Worm (Caenorhabditis elegans) whole organism, mixed stage, embryonic: Measurements from ENCODE around the gene Y67D8C.2.
A peak's percentile ranks its signal among the peaks of the same experiment; 100 is the strongest.

Experiments
- M03D4.4 ChIP-seq: sonication (generic microtip); optimal IDR thresholded peaks from 2 replicates; lab custom pipeline; 2017; ENCODE audit warnings: mild to moderate bottlenecking, missing genetic modification characterization, missing compliant biosample characterization
- bed-3 ChIP-seq: fragments of 200-800 bp; sonication (Bioruptor generic); optimal IDR thresholded peaks from 3 replicates; lab custom pipeline; 2018; ENCODE audit warnings: mild to moderate bottlenecking, missing genetic modification characterization, moderate library complexity, missing compliant biosample characterization
- blmp-1 ChIP-seq: fragments of 150-350 bp; optimal IDR thresholded peaks from 2 replicates; lab custom pipeline; 2014; ENCODE audit warnings: missing biosample characterization, missing genetic modification characterization
- ceh-39 ChIP-seq: fragments of 150-350 bp; optimal IDR thresholded peaks from 2 replicates; lab custom pipeline; 2014; ENCODE audit warnings: missing biosample characterization, missing genetic modification characterization
- ceh-43 ChIP-seq: fragments of 200-800 bp; sonication (Bioruptor generic); optimal IDR thresholded peaks from 2 replicates; lab custom pipeline; 2018; ENCODE audit warnings: mild to moderate bottlenecking, missing genetic modification characterization, moderate library complexity, missing compliant biosample characterization
- ceh-83 ChIP-seq: fragments of 200-800 bp; sonication (Bioruptor generic); optimal IDR thresholded peaks from 2 replicates; lab custom pipeline; 2018; ENCODE audit warnings: mild to moderate bottlenecking, missing genetic modification characterization, missing compliant biosample characterization
- ces-1 ChIP-seq: fragments of 150-350 bp; optimal IDR thresholded peaks from 2 replicates; lab custom pipeline; 2014; ENCODE audit warnings: missing biosample characterization, missing genetic modification reagents, missing genetic modification characterization
- cnd-1 ChIP-seq: fragments of 200-800 bp; sonication (Bioruptor generic); optimal IDR thresholded peaks from 2 replicates; lab custom pipeline; 2018; ENCODE audit warnings: mild to moderate bottlenecking, missing genetic modification characterization, missing compliant biosample characterization
- drap-1 ChIP-seq: fragments of 200-800 bp; sonication (Bioruptor generic); optimal IDR thresholded peaks from 3 replicates; lab custom pipeline; 2018; ENCODE audit warnings: mild to moderate bottlenecking, missing genetic modification characterization, missing compliant biosample characterization
- elt-1 ChIP-seq: sonication (generic microtip); optimal IDR thresholded peaks from 2 replicates; lab custom pipeline; 2017; ENCODE audit warnings: missing genetic modification characterization, mild to moderate bottlenecking, missing compliant biosample characterization, antibody characterized with exemption, moderate library complexity, borderline replicate concordance; ENCODE audit not compliant: insufficient read depth
- flh-1 ChIP-seq: fragments of 200-800 bp; sonication (Bioruptor generic); optimal IDR thresholded peaks from 2 replicates; lab custom pipeline; 2018; ENCODE audit warnings: mild to moderate bottlenecking, missing genetic modification characterization, moderate library complexity, missing compliant biosample characterization
- ham-2 ChIP-seq: fragments of 200-800 bp; sonication (Bioruptor generic); optimal IDR thresholded peaks from 2 replicates; lab custom pipeline; 2018; ENCODE audit warnings: mild to moderate bottlenecking, missing genetic modification characterization, missing compliant biosample characterization
- hlh-1 ChIP-seq: fragments of 150-350 bp; optimal IDR thresholded peaks from 2 replicates; lab custom pipeline; 2014; ENCODE audit warnings: missing biosample characterization, missing genetic modification reagents, missing genetic modification characterization
- lin-13 ChIP-seq: fragments of 150-350 bp; optimal IDR thresholded peaks from 2 replicates; lab custom pipeline; 2014; ENCODE audit warnings: missing biosample characterization, missing genetic modification characterization
- lin-32 ChIP-seq: fragments of 200-800 bp; sonication (Bioruptor generic); optimal IDR thresholded peaks from 2 replicates; lab custom pipeline; 2018; ENCODE audit warnings: mild to moderate bottlenecking, missing genetic modification characterization, missing compliant biosample characterization
- lsy-2 ChIP-seq: fragments of 150-350 bp; optimal IDR thresholded peaks from 2 replicates; lab custom pipeline; 2014; ENCODE audit warnings: missing biosample characterization, missing genetic modification characterization
- mab-5 ChIP-seq: fragments of 150-350 bp; optimal IDR thresholded peaks from 2 replicates; lab custom pipeline; 2014; ENCODE audit warnings: missing biosample characterization, missing genetic modification characterization
- mep-1 ChIP-seq: fragments of 150-350 bp; optimal IDR thresholded peaks from 2 replicates; lab custom pipeline; 2017; ENCODE audit warnings: missing biosample characterization, missing genetic modification reagents, missing genetic modification characterization, inconsistent platforms
- mls-2 ChIP-seq: sonication (generic microtip); optimal IDR thresholded peaks from 2 replicates; lab custom pipeline; 2016; ENCODE audit warnings: mild to moderate bottlenecking, missing genetic modification characterization, moderate library complexity, missing compliant biosample characterization
- nhr-28 ChIP-seq: fragments of 150-350 bp; optimal IDR thresholded peaks from 2 replicates; lab custom pipeline; 2014; ENCODE audit warnings: missing biosample characterization, missing genetic modification characterization
- nhr-76 ChIP-seq: sonication (generic microtip); optimal IDR thresholded peaks from 2 replicates; lab custom pipeline; 2017; ENCODE audit warnings: missing biosample characterization, missing genetic modification characterization
- pha-4 ChIP-seq: fragments of 150-350 bp; optimal IDR thresholded peaks from 2 replicates; lab custom pipeline; 2018; ENCODE audit warnings: missing biosample characterization, missing genetic modification reagents, missing genetic modification characterization
- sem-2 ChIP-seq: fragments of 200-800 bp; sonication (Bioruptor generic); optimal IDR thresholded peaks from 2 replicates; lab custom pipeline; 2018; ENCODE audit warnings: mild to moderate bottlenecking, missing genetic modification characterization, missing compliant biosample characterization
- snpc-4 ChIP-seq: fragments of 150-350 bp; optimal IDR thresholded peaks from 2 replicates; lab custom pipeline; 2014; ENCODE audit warnings: missing biosample characterization, missing genetic modification characterization
- sptf-1 ChIP-seq: sonication (generic microtip); optimal IDR thresholded peaks from 2 replicates; lab custom pipeline; 2017; ENCODE audit warnings: mild to moderate bottlenecking, missing genetic modification characterization, moderate library complexity, missing compliant biosample characterization
- tbx-8 ChIP-seq: fragments of 200-800 bp; sonication (Bioruptor generic); optimal IDR thresholded peaks from 2 replicates; lab custom pipeline; 2018; ENCODE audit warnings: mild to moderate bottlenecking, missing genetic modification characterization, moderate library complexity, missing compliant biosample characterization
- unc-120 ChIP-seq: sonication (generic microtip); optimal IDR thresholded peaks from 2 replicates; lab custom pipeline; 2017; ENCODE audit warnings: missing genetic modification characterization, missing compliant biosample characterization; ENCODE audit not compliant: poor library complexity, severe bottlenecking
- unc-39 ChIP-seq: fragments of 150-350 bp; optimal IDR thresholded peaks from 2 replicates; lab custom pipeline; 2014; ENCODE audit warnings: missing biosample characterization, missing genetic modification characterization

The Y67D8C.2 gene

DNA sequence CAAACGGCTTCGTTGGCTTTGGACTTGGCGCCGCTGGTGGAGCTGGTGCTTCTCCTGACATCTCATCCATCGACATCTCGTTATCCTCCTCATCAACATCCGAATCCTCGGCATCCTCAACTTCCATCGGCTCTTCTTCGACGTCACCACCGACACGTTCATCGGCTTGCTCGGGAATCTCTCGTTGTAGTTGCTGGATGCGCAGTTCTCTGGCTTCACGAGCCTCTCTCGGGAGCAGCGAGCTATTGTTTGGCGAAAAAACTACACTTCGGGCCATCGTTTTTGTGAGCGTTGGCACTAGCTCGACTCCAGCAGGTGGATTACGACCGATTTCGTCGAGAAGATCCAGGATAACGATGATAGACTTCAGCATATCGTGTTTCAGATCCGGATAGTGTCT, 26.1 kb upstream of the Y67D8C.2 start:
- TF ChIP-seq nhr-28 = no peak
- TF ChIP-seq, all 35 proteins: peak for 0

DNA sequence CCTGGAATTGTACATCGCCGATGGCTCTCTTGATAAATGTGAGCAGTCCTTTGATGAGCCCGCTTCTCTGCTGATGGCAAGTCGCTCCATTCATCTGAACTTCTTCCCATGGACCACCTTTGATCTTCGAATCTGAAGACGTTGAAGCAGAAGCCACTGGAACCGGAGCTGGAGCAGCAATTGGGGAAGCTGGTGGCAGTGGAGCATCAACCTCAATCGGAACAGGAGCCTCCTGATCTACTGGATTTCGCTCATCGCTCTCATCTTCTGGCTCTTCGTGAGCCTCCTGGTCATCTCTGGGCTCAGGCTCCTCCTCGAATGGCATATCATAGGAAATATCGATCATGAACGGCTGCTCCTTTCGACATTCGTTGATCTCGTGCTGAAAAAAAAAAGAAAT, 25.2 kb upstream of the Y67D8C.2 start:
- TF ChIP-seq blmp-1 (tag; lab: Kevin White, UChicago) (no peak), ces-1 (GFP tag; lab: Kevin White, UChicago) (no peak), elt-1 (tag; lab: Kevin White, UChicago) (no peak), pha-4 (tag; lab: Kevin White, UChicago) (no peak), snpc-4 (tag; lab: Kevin White, UChicago) (no peak), tbx-8 (no peak), unc-39 (tag; lab: Kevin White, UChicago) (no peak), bed-3 (GFP tag; lab: Kevin White, UChicago) (no peak), ceh-43 (GFP tag; lab: Kevin White, UChicago) (no peak), nhr-28 (no peak), M03D4.4 (no peak), lsy-2 (tag; lab: Kevin White, UChicago) (no peak), sem-2 (GFP tag; lab: Kevin White, UChicago) (no peak), unc-120 (tag; lab: Kevin White, UChicago) (no peak), lin-13 (tag; lab: Kevin White, UChicago) (no peak), nhr-76 (tag; lab: Kevin White, UChicago) (no peak)

DNA sequence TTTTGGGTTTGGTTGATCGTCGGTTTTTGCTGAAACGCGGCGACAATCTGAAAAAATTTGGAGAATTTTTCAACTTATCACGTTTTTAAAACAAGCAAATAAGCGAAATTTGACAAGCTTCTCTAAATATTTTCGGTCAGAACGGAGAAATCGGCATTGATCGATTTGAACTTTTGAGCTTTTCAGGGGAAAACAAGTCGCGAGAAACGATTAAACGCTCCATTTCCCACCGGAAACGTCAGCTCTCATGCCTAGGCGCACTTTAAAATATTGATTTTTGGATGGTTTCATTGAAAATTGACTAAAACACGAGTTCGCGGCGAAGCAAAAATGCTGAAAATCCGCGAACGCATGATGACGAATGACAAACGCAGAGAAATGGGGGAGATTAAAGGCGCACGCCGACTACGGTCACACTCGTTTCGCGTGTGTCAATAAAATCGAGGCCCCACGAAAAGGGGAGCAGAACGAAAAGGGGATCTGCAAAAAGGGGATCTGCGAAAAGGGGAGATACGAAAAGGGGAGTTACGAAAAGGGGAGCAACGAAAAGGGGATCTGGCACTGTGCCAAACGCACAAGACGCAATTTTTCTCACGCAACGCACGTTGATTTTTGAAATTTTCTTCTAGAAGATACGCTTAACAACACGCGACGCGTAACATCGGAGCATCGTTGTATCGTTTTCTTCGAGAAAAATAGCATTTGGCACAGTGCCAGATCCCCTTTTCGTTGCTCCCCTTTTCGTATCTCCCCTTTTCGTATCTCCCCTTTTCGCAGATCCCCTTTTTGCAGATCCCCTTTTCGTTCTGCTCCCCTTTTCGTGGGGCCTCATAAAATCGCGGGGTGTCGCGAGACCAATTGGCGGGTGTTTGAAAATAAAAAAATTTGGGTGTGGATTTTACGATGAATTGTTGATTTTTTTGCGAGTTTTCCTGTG, 21.8 kb upstream of the Y67D8C.2 start, which contains the start of gene eel-1:
Gene eel-1, minus strand, starts transcription at position 51 of the 937 bp plus-strand sequence.
- TF ChIP-seq bed-3 (GFP tag; lab: Kevin White, UChicago) (peak; percentile 72), cnd-1 (tag; lab: Kevin White, UChicago) (peak; percentile 83), flh-1 (GFP tag; lab: Kevin White, UChicago) (peak; percentile 20), hlh-1 (peak; percentile 14), mep-1 (tag; lab: Kevin White, UChicago) (peak; percentile 74), unc-120 (tag; lab: Kevin White, UChicago) (peak; percentile 92), ceh-43 (GFP tag; lab: Kevin White, UChicago) (peak; percentile 57), drap-1 (GFP tag; lab: Kevin White, UChicago) (peak; percentile 89), ham-2 (GFP tag; lab: Kevin White, UChicago) (peak; percentile 64), lin-32 (peak; percentile 74), sptf-1 (tag; lab: Kevin White, UChicago) (peak; percentile 93), lsy-2 (tag; lab: Kevin White, UChicago) (peak; percentile 95), M03D4.4 (peak; percentile 86), tbx-8 (peak; percentile 74), pha-4 (tag; lab: Kevin White, UChicago) (peak; percentile 78), ceh-83 (GFP tag; lab: Kevin White, UChicago) (peak; percentile 75), mls-2 (tag; lab: Kevin White, UChicago) (peak; percentile 90), lin-13 (tag; lab: Kevin White, UChicago) (peak; percentile 95), sem-2 (GFP tag; lab: Kevin White, UChicago) (peak; percentile 69)

DNA sequence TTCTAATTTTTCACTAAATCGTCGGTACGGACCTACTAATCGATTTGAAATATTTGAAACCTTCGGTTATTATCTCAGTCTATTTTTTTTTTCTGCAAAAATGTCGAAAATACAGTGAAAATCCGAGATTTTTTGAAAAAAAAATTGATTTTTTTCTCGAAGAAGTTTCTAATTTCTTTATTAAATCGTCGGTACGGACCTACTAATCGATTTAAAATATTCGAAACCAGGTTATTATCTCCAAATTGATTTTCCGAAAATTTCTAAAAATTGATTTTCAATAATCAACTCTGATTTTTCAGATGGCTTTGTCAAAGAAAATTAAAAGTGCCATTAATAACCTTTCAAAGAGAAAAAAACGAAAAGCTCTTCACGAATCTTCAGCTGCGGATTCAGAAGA, 18.7 kb upstream of the Y67D8C.2 start, which contains the start of gene ivph-3:
Gene ivph-3, plus strand, starts transcription at position 301 of the 400 bp plus-strand sequence.
- TF ChIP-seq flh-1 (GFP tag; lab: Kevin White, UChicago) (no peak), lin-13 (tag; lab: Kevin White, UChicago) (no peak), ham-2 (GFP tag; lab: Kevin White, UChicago) (no peak), bed-3 (GFP tag; lab: Kevin White, UChicago) (no peak), mab-5 (tag; lab: Kevin White, UChicago) (no peak), unc-39 (tag; lab: Kevin White, UChicago) (no peak), ceh-39 (tag; lab: Kevin White, UChicago) (no peak), lsy-2 (tag; lab: Kevin White, UChicago) (no peak), sem-2 (GFP tag; lab: Kevin White, UChicago) (no peak), ceh-43 (GFP tag; lab: Kevin White, UChicago) (no peak), pha-4 (tag; lab: Kevin White, UChicago) (no peak), mep-1 (tag; lab: Kevin White, UChicago) (no peak)
